Worm (Caenorhabditis elegans): ENCODE measurements around the gene pab-2.

pab-2 gene

DNA sequence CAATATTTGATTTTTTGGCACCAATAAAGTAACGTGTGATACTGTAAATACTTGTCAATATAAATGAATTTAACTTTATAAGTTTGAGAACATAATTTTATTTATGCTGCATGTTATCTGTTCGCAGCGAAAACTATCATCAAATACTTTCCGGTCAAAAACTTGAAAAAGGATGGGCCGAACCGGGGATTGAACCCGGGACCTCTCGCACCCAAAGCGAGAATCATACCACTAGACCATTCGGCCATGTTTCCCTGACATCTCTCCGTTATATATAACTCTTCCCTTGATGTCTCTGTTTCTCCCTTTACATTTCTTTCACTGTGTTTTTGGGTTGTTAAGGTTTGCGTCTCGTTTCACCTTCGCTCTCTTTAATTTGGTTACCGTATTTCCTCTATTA, 15.4 kb downstream of the pab-2 start (continued):
- peak; percentile 59 for TF ChIP-seq mep-1 (tag; optimal IDR thresholded peaks at IDR 0.05)
- peak; percentile 39 for TF ChIP-seq nhr-28 (tag; optimal IDR thresholded peaks at IDR 0.05)
- TF ChIP-seq ceh-82 (tag; optimal IDR thresholded peaks at IDR 0.05): no peak
- no peak for TF ChIP-seq php-3 (GFP tag; IDR thresholded peaks at IDR 0.05)
- TF ChIP-seq arid-1 (GFP tag; conservative IDR thresholded peaks at IDR 0.05): peak; percentile 81
- peak; percentile 93 for TF ChIP-seq lim-7 (GFP tag; IDR thresholded peaks at IDR 0.05)
- no peak for TF ChIP-seq zag-1 (tag; optimal IDR thresholded peaks at IDR 0.05)
- no peak for TF ChIP-seq ceh-62 (tag; optimal IDR thresholded peaks at IDR 0.05)
- no peak for TF ChIP-seq unc-39 (tag; optimal IDR thresholded peaks at IDR 0.05)
- TF ChIP-seq madf-9 (GFP tag; conservative IDR thresholded peaks at IDR 0.05): peak; percentile 76
- TF ChIP-seq skn-1 (tag; optimal IDR thresholded peaks at IDR 0.05): no peak
- TF ChIP-seq gei-8 (GFP tag; optimal IDR thresholded peaks at IDR 0.05): peak; percentile 12
- no peak for TF ChIP-seq egl-27 (tag; optimal IDR thresholded peaks at IDR 0.05)
- peak; percentile 89; the same call in 1 of the 2 replicates for TF ChIP-seq pha-4 (GFP tag; IDR thresholded peaks at IDR 0.05)
- no peak for TF ChIP-seq pha-4 (tag; optimal IDR thresholded peaks at IDR 0.05)
- TF ChIP-seq T26A8.4 (GFP tag; IDR thresholded peaks at IDR 0.05): peak; percentile 83
- no peak for TF ChIP-seq mdl-1 (tag; optimal IDR thresholded peaks at IDR 0.05)
- TF ChIP-seq lsy-2 (tag; optimal IDR thresholded peaks at IDR 0.05): peak in 1 of 2 experiments; percentile 63
- peak; percentile 80 for TF ChIP-seq nhr-111 (GFP tag; optimal IDR thresholded peaks at IDR 0.05)
- TF ChIP-seq nhr-77 (tag; optimal IDR thresholded peaks at IDR 0.05): no peak
- TF ChIP-seq ceh-28 (tag; optimal IDR thresholded peaks at IDR 0.05): no peak
- TF ChIP-seq dve-1 (tag; optimal IDR thresholded peaks at IDR 0.05; ENCODE audit: insufficient read depth): peak; percentile 21
- peak; percentile 64; the same call in 1 of the 2 replicates for TF ChIP-seq lin-29 (GFP tag; IDR thresholded peaks at IDR 0.05)
- TF ChIP-seq fos-1 (tag; optimal IDR thresholded peaks at IDR 0.05): no peak
- TF ChIP-seq lin-39 (tag; optimal IDR thresholded peaks at IDR 0.05): no peak
- peak; percentile 14 for TF ChIP-seq lin-13 (GFP tag; optimal IDR thresholded peaks at IDR 0.05)
- TF ChIP-seq pqm-1 (tag; optimal IDR thresholded peaks at IDR 0.05): no peak
- peak; percentile 27 for TF ChIP-seq hlh-30 (tag; optimal IDR thresholded peaks at IDR 0.05; ENCODE audit: insufficient read depth)
- TF ChIP-seq ceh-32 (tag; optimal IDR thresholded peaks at IDR 0.05; ENCODE audit: poor library complexity): no peak
- no peak for TF ChIP-seq daf-19 (GFP tag; conservative IDR thresholded peaks at IDR 0.05)
- TF ChIP-seq F44E2.7 (GFP tag; IDR thresholded peaks at IDR 0.05): peak; percentile 87; the same call in 1 of the 2 replicates
- no peak for TF ChIP-seq nhr-76 (tag; optimal IDR thresholded peaks at IDR 0.05)
- TF ChIP-seq F49E8.2 (tag; optimal IDR thresholded peaks at IDR 0.05; ENCODE audit: borderline replicate concordance): peak; percentile 49
- TF ChIP-seq ZK337.2 (GFP tag; IDR thresholded peaks at IDR 0.05): 0 out of 2 replicates have a peak, but pooled peaks have one; percentile 64
- peak; percentile 80 for TF ChIP-seq duxl-1 (tag; optimal IDR thresholded peaks at IDR 0.05; ENCODE audit: poor library complexity)
- no peak for TF ChIP-seq ces-1 (GFP tag; optimal IDR thresholded peaks at IDR 0.05)
- TF ChIP-seq ceh-44 (GFP tag; IDR thresholded peaks at IDR 0.05): peak; percentile 56; the same call in 1 of the 2 replicates
- TF ChIP-seq ztf-11 (tag; optimal IDR thresholded peaks at IDR 0.05): no peak
- peak; percentile 59; the same call in 1 of the 2 replicates for TF ChIP-seq nhr-42 (GFP tag; IDR thresholded peaks at IDR 0.05)
- TF ChIP-seq daf-8 (GFP tag; IDR thresholded peaks at IDR 0.05): no peak
- TF ChIP-seq vab-7 (GFP tag; IDR thresholded peaks at IDR 0.05): peak; percentile 90
- TF ChIP-seq F10B5.3 (tag; optimal IDR thresholded peaks at IDR 0.05): peak; percentile 36
- no peak for TF ChIP-seq set-16 (GFP tag; IDR thresholded peaks at IDR 0.05)
- peak; percentile 7 for TF ChIP-seq sdz-12 (GFP tag; optimal IDR thresholded peaks at IDR 0.05)
- peak; percentile 19 for TF ChIP-seq jun-1 (tag; optimal IDR thresholded peaks at IDR 0.05)
- TF ChIP-seq nhr-41 (GFP tag; IDR thresholded peaks at IDR 0.05): no peak
- no peak for TF ChIP-seq ZK546.5 (tag; optimal IDR thresholded peaks at IDR 0.05)
- peak; percentile 69; the same call in 1 of the 2 replicates for TF ChIP-seq tra-1 (GFP tag; IDR thresholded peaks at IDR 0.05)
- TF ChIP-seq zfp-2 (tag; optimal IDR thresholded peaks at IDR 0.05): peak; percentile 6
- 0 out of 2 replicates have a peak, but pooled peaks have one; percentile 32 for TF ChIP-seq Y105C5A.15 (GFP tag; IDR thresholded peaks at IDR 0.05)
- TF ChIP-seq egl-43 (GFP tag; IDR thresholded peaks at IDR 0.05): peak; percentile 92
